Fruit fly (Drosophila melanogaster) whole organism, embryonic: ENCODE measurements around the gene CG5246.

Experiments used
- CG10209 ChIP-seq: fragments of 200-800 bp; sonication (Bioruptor generic); optimal IDR thresholded peaks from 3 replicates; lab custom pipeline; 2017; ENCODE audit warnings: missing biosample characterization, mild to moderate bottlenecking, missing genetic modification characterization, missing genetic modification reagents
- CG13296 ChIP-seq: fragments of 200-800 bp; sonication (Bioruptor generic); optimal IDR thresholded peaks from 3 replicates; lab custom pipeline; 2018; ENCODE audit warnings: missing biosample characterization, mild to moderate bottlenecking, missing genetic modification characterization
- CG18011 ChIP-seq: fragments of 200-800 bp; sonication (Bioruptor generic); optimal IDR thresholded peaks from 2 replicates; lab custom pipeline; 2017; ENCODE audit warnings: missing biosample characterization, missing genetic modification characterization, mild to moderate bottlenecking, moderate library complexity, missing genotype
- CG32532 ChIP-seq: fragments of 200-800 bp; sonication (Bioruptor generic); IDR thresholded peaks from 2 replicates; pipeline ENCODE4 v1.3.6; 2022; ENCODE audit warnings: missing biosample characterization, missing genetic modification characterization
- Dbx ChIP-seq: fragments of 200-800 bp; sonication (Bioruptor generic); IDR thresholded peaks from 3 replicates; pipeline ENCODE4 v1.3.6; 2022; ENCODE audit warnings: missing biosample characterization, missing genetic modification characterization
- ac ChIP-seq: fragments of 200-800 bp; sonication (Bioruptor generic); optimal IDR thresholded peaks from 3 replicates; lab custom pipeline; 2017; ENCODE audit warnings: missing biosample characterization, mild to moderate bottlenecking, missing genetic modification characterization
- cad ChIP-seq: fragments of >200 bp; optimal IDR thresholded peaks from 2 replicates; lab custom pipeline; 2017; ENCODE audit warnings: missing biosample characterization, missing genetic modification characterization
- emc ChIP-seq: fragments of 200-800 bp; sonication (Bioruptor generic); optimal IDR thresholded peaks from 2 replicates; lab custom pipeline; 2016; ENCODE audit warnings: missing biosample characterization, missing genetic modification characterization
- jing ChIP-seq: fragments of 200-800 bp; sonication (Bioruptor generic); optimal IDR thresholded peaks from 2 replicates; lab custom pipeline; 2018; ENCODE audit warnings: missing biosample characterization, mild to moderate bottlenecking, missing genetic modification characterization
- nmo ChIP-seq: fragments of 200-800 bp; sonication (Bioruptor generic); optimal IDR thresholded peaks from 2 replicates; lab custom pipeline; 2018; ENCODE audit warnings: missing biosample characterization, mild to moderate bottlenecking, missing genetic modification characterization, moderate library complexity
- onecut ChIP-seq: fragments of 200-800 bp; sonication (Bioruptor generic); IDR thresholded peaks from 2 replicates; pipeline ENCODE4 v1.3.6; 2022; ENCODE audit warnings: missing biosample characterization, missing genetic modification characterization
- zf30C ChIP-seq: fragments of 200-800 bp; sonication (Bioruptor generic); optimal IDR thresholded peaks from 3 replicates; lab custom pipeline; 2018; ENCODE audit warnings: missing biosample characterization, mild to moderate bottlenecking, missing genetic modification characterization

DNA sequence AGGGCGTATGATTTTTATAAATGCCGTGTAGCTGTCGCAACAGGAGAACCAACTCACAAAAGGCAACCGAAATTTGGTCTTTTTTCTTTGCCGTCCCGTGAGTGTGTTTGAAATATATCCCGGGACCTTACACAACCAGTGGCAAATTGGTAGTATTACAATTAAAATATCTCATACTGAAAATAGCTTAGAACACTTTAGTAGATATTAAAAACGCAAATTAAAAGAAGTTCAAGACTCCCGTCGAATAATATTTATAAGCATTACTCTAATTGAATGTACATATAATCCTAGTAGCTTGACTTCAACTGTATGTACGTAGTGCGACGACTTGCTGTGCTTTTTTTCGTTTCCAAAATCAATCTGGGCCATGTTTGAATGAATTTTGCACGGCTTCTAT is 42.2 kb downstream of the CG5246 start:
- TF ChIP-seq Dbx (GFP tag; lab: Robert Waterston, UW) (no peak), CG13296 (GFP tag; lab: Kevin White, UChicago) (no peak), ac (GFP tag; lab: Kevin White, UChicago) (no peak), CG10209 (no peak), CG18011 (GFP tag; lab: Kevin White, UChicago) (no peak), CG32532 (GFP tag; lab: Robert Waterston, UW) (no peak), jing (GFP tag; lab: Kevin White, UChicago) (no peak), nmo (GFP tag; lab: Kevin White, UChicago) (no peak), emc (GFP tag; lab: Kevin White, UChicago) (no peak), onecut (no peak), zf30C (GFP tag; lab: Kevin White, UChicago) (no peak), cad (GFP tag; lab: Kevin White, UChicago) (no peak)
